Worm (Caenorhabditis elegans) whole organism, early embryonic: ENCODE measurements around the gene tab-1.

Experiments used
- B0310.2 ChIP-seq: sonication (generic microtip); optimal IDR thresholded peaks from 2 replicates; lab custom pipeline; 2016; ENCODE audit warnings: mild to moderate bottlenecking, missing genetic modification characterization, missing compliant biosample characterization
- ama-1 ChIP-seq: fragments of 150-350 bp; optimal IDR thresholded peaks from 2 replicates; lab custom pipeline; 2014
- hnd-1 ChIP-seq: sonication (generic microtip); optimal IDR thresholded peaks from 2 replicates; lab custom pipeline; 2016; ENCODE audit warnings: missing genetic modification characterization, missing compliant biosample characterization
- scrt-1 ChIP-seq: fragments of 200-800 bp; sonication (Bioruptor generic); IDR thresholded peaks from 2 replicates; pipeline ENCODE4 v1.3.6; 2022; ENCODE audit warnings: missing genetic modification characterization, missing compliant biosample characterization
- tbx-11 ChIP-seq: fragments of 200-800 bp; sonication (Bioruptor generic); IDR thresholded peaks from 2 replicates; pipeline ENCODE4 v1.3.6; 2022; ENCODE audit warnings: missing genetic modification characterization, missing compliant biosample characterization

ce11 chrII:6842009-6842408 lies 38.9 kb downstream of the tab-1 start:
- TF ChIP-seq ama-1 (lab: Kevin White, UChicago), result no peak
- no peak for TF ChIP-seq hnd-1
- no peak for TF ChIP-seq scrt-1 (GFP tag; lab: Robert Waterston, UW)
- TF ChIP-seq B0310.2, result no peak
- no peak for TF ChIP-seq tbx-11 (GFP tag; lab: Robert Waterston, UW)
